Fruit fly (Drosophila melanogaster) ovary, adult (tissue): ENCODE data around the gene CG9205.
A peak's percentile ranks its signal among the peaks of the same experiment; 100 is the strongest.

Source experiments
- CG17801 ChIP-seq: fragments of 200-800 bp; optimal IDR thresholded peaks from 2 replicates; lab custom pipeline; 2019; ENCODE audit warnings: missing biosample characterization, mild to moderate bottlenecking, missing genetic modification characterization, moderate library complexity; ENCODE audit not compliant: partially characterized antibody

CG9205 gene

dm6 chr3L:1030908-1031545 lies 3.5 kb upstream of the CG9205 start:
- no peak for TF ChIP-seq CG17801 (GFP tag; lab: Kevin White, UChicago)

- TF ChIP-seq CG17801 (GFP tag; lab: Kevin White, UChicago): no peak
Observed at dm6 chr3L:1031716-1032115, 2.8 kb upstream of the CG9205 start.

dm6 chr3L:1032569-1032968 lies 1.9 kb upstream of the CG9205 start:
- peak; percentile 86 for TF ChIP-seq CG17801 (GFP tag; lab: Kevin White, UChicago)

dm6 chr3L:1033688-1034087 lies 809 bp upstream of the CG9205 start:
- no peak for TF ChIP-seq CG17801 (GFP tag; lab: Kevin White, UChicago)

- peak; percentile 20 for TF ChIP-seq CG17801 (GFP tag; lab: Kevin White, UChicago)
Observed at dm6 chr3L:1034887-1035260, 377 bp downstream of the CG9205 start.

dm6 chr3L:1041410-1041809 lies 6.9 kb downstream of the CG9205 start:
- no peak for TF ChIP-seq CG17801 (GFP tag; lab: Kevin White, UChicago)

dm6 chr3L:1043530-1043929 lies 9.0 kb downstream of the CG9205 start:
- TF ChIP-seq CG17801 (GFP tag; lab: Kevin White, UChicago): no peak

dm6 chr3L:1046436-1046835 lies 11.9 kb downstream of the CG9205 start:
- TF ChIP-seq CG17801 (GFP tag; lab: Kevin White, UChicago): no peak

- TF ChIP-seq CG17801 (GFP tag; lab: Kevin White, UChicago): no peak
Observed at dm6 chr3L:1055932-1056331, 21.4 kb downstream of the CG9205 start.

- no peak for TF ChIP-seq CG17801 (GFP tag; lab: Kevin White, UChicago)
Observed at dm6 chr3L:1062463-1062862, 28.0 kb downstream of the CG9205 start.

- no peak for TF ChIP-seq CG17801 (GFP tag; lab: Kevin White, UChicago)
Observed at dm6 chr3L:1064381-1064780, 29.9 kb downstream of the CG9205 start.

dm6 chr3L:1077038-1077437 lies 42.5 kb downstream of the CG9205 start:
- TF ChIP-seq CG17801 (GFP tag; lab: Kevin White, UChicago): no peak

- no peak for TF ChIP-seq CG17801 (GFP tag; lab: Kevin White, UChicago)
Observed at dm6 chr3L:1078291-1078690, 43.8 kb downstream of the CG9205 start.

- TF ChIP-seq CG17801 (GFP tag; lab: Kevin White, UChicago): no peak
Observed at dm6 chr3L:1082883-1083282, 48.4 kb downstream of the CG9205 start.

dm6 chr3L:1083323-1083722 lies 48.8 kb downstream of the CG9205 start:
- peak; percentile 36 for TF ChIP-seq CG17801 (GFP tag; lab: Kevin White, UChicago)

- TF ChIP-seq CG17801 (GFP tag; lab: Kevin White, UChicago): peak; percentile 34
Observed at dm6 chr3L:1084380-1085097, 50.0 kb downstream of the CG9205 start.
